Fruit fly (Drosophila melanogaster): ENCODE data around the gene Sprn.

Sprn gene

DNA sequence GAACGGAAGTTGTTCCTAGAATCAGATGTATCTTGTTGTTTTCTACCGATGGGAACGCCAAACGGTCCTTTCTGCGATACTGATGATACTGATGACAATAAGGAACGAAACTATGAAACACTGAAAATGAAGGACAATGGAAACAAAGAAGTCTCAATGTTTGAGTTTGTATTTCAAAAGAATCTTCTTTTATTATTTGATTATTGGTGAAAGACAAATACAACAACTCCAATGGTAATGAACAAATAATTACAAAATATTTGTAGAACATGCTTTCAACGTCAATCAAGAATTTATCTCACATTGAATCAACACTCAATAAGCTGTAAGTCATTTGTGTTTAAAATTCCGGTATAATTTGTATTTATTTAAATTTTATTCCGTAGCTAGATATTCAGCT, at the start of gene Sprn:
Sprn (plus strand) TSS at position 301 of the 400 bp plus-strand sequence.
- no peak for TF ChIP-seq CG12605 (GFP tag; IDR thresholded peaks at IDR 0.05)
- TF ChIP-seq CG4496 (GFP tag; IDR thresholded peaks at IDR 0.05) = no peak
- TF ChIP-seq rn (GFP tag; IDR thresholded peaks at IDR 0.05) = no peak
- TF ChIP-seq fd96Ca (GFP tag; IDR thresholded peaks at IDR 0.05) = no peak
- TF ChIP-seq Snoo (tag; optimal IDR thresholded peaks at IDR 0.05) = no peak
- no peak for TF ChIP-seq Pif1B (GFP tag; optimal IDR thresholded peaks at IDR 0.05)
- TF ChIP-seq CG34367 (tag; optimal IDR thresholded peaks at IDR 0.05) = no peak
- TF ChIP-seq CG8159 (tag; optimal IDR thresholded peaks at IDR 0.05) = no peak
- TF ChIP-seq D1 (tag; optimal IDR thresholded peaks at IDR 0.05) = no peak
- TF ChIP-seq CG10348 (GFP tag; IDR thresholded peaks at IDR 0.05) = no peak

DNA sequence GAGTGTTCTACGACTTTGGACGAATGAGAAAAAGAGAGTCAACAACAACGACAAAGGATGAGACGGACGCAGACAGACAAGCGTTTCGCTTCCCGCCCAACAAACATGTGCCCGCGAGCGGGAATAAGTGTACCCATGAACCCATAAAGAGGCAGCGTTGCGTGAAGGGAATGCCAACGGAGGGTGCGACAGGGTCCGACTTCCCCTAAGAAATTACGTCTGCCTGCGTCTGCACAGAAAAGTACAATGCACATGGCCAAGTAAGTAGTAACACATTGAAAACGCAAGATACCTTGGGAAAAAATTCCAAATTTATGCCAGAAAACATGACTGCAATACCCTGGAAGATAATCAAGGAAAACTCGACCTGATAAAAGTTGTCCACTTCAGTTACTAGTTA, 47.7 kb upstream of the Sprn start:
- TF ChIP-seq Pif1A (GFP tag; optimal IDR thresholded peaks at IDR 0.05) = no peak
- TF ChIP-seq CG14655 (GFP tag; optimal IDR thresholded peaks at IDR 0.05) = no peak
- TF ChIP-seq rn (GFP tag; IDR thresholded peaks at IDR 0.05) = no peak
- TF ChIP-seq CG15710 (tag; optimal IDR thresholded peaks at IDR 0.05) = no peak
- TF ChIP-seq CG9948 (tag; optimal IDR thresholded peaks at IDR 0.05) = no peak
- TF ChIP-seq CG34367 (tag; optimal IDR thresholded peaks at IDR 0.05) = no peak
- no peak for TF ChIP-seq Pif1B (GFP tag; optimal IDR thresholded peaks at IDR 0.05)
- TF ChIP-seq CG13204 (GFP tag; optimal IDR thresholded peaks at IDR 0.05) = no peak
- TF ChIP-seq CG32121 (GFP tag; IDR thresholded peaks at IDR 0.05) = no peak
- no peak for TF ChIP-seq CG12605 (GFP tag; IDR thresholded peaks at IDR 0.05)
- no peak for TF ChIP-seq EcR (GFP tag; optimal IDR thresholded peaks at IDR 0.05)
- TF ChIP-seq Snoo (tag; optimal IDR thresholded peaks at IDR 0.05) = no peak
- TF ChIP-seq CG8301 (tag; optimal IDR thresholded peaks at IDR 0.05) = no peak
- TF ChIP-seq Ets98B (GFP tag; IDR thresholded peaks at IDR 0.05) = no peak
- no peak for TF ChIP-seq fd96Ca (GFP tag; IDR thresholded peaks at IDR 0.05)
- no peak for TF ChIP-seq gl (tag; optimal IDR thresholded peaks at IDR 0.05)
- TF ChIP-seq CG17806 (tag; optimal IDR thresholded peaks at IDR 0.05) = no peak

DNA sequence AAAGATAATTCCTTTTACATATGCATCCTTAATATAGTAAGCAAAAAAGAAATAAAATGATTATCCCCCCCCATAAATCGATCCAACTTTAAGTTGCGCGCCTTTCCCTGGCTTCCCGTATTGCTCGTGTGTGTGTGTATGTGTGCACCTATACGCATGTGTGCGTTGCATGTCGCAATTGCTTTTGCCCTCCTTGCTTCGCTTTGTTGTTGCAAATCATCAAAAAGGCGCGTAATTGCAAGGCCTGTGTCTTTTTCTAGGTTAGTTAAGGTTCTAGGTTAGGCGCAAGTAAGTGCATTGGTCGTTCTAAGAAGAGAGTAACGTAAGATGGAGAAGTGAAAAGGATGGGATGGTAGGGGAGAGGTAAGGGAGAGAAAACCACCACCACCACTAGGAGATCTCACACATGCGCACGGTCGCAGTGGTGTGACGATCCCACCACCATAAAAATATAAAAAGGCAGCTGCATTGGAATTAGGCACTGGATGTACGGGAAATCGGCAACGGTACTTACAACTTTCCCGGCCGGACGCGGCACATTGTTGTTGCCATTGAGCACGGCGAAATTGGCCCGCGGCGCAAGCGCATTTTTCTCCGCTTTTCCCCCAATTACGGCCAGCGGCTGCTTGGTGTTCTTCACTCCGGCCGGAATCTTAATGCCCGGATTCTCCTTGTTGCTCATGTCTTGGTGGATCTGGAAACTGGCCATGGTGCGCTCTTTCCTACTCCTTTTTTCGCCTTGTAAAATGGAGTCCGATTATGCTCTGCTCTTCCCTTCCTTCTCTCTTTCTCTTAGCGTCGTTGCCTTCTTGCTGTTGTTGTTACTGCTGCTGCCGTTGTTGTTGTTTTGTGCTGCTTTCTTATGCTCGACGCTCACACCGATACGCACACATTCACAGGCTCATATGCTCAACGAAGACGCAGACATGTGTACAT, 46.3 kb upstream of the Sprn start:
- TF ChIP-seq Snoo (tag; optimal IDR thresholded peaks at IDR 0.05) (no peak), rn (GFP tag; IDR thresholded peaks at IDR 0.05) (no peak), Ets98B (GFP tag; IDR thresholded peaks at IDR 0.05) (no peak), CG9948 (tag; optimal IDR thresholded peaks at IDR 0.05) (no peak), Pif1B (GFP tag; optimal IDR thresholded peaks at IDR 0.05) (no peak), gl (tag; optimal IDR thresholded peaks at IDR 0.05) (no peak), CG15710 (tag; optimal IDR thresholded peaks at IDR 0.05) (no peak), CG8301 (tag; optimal IDR thresholded peaks at IDR 0.05) (no peak), fd96Ca (GFP tag; IDR thresholded peaks at IDR 0.05) (no peak)

DNA sequence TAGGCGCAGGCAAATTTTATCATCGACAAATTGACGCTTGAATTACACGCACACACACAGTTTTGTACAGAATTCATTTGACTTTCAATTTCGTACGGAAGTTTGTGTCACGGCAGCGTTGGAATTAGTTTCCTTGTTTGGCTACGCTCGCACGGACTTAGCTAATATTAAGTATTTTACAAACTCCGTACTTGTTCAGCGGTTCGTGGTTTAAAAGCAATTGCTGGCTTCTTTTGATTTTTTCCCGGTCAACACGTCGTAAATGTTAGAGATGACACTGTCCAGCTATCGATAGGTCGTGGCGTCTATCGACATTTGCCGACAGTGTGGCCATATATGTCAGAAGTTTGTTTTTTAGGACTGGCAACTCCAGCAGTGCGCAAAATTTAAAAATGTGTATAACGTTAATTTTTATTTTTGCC, 45.6 kb upstream of the Sprn start, which contains the start of gene CycA:
CycA (minus strand) TSS at position 283 of the 422 bp plus-strand sequence.
- no peak for TF ChIP-seq CG8301 (tag; optimal IDR thresholded peaks at IDR 0.05)
- TF ChIP-seq CG17806 (tag; optimal IDR thresholded peaks at IDR 0.05) = no peak
- TF ChIP-seq CG14655 (GFP tag; optimal IDR thresholded peaks at IDR 0.05) = no peak

DNA sequence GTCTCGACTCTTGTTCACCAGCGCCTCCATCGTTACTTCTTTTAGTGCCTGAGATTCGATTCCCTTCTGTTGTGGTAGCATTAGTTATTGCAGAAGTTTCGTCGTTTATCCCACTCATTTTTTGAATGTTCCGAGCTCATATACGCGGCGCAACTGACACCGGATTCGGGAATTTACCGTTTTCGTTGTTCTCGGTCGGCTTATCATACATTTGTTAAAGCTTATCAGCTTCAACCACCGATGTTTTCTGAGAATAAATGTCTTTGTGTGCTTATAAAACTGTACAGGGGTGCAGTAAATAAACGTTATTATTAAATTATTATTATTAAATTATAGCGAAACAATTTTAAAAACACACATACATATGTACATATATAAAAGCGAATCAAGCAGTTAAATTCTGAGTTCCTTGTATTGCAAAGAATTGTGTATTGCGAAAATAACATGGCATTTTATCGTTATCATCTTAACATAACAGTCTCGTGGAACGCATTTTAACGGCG, 42.3 kb upstream of the Sprn start, which contains the start of gene CG43064:
CG43064 (minus strand) TSS at position 147 of the 503 bp plus-strand sequence.
- TF ChIP-seq CG10348 (GFP tag; IDR thresholded peaks at IDR 0.05) (no peak), CG15710 (tag; optimal IDR thresholded peaks at IDR 0.05) (no peak), Snoo (tag; optimal IDR thresholded peaks at IDR 0.05) (no peak), Pif1A (GFP tag; optimal IDR thresholded peaks at IDR 0.05) (no peak), CG32121 (GFP tag; IDR thresholded peaks at IDR 0.05) (no peak), D1 (tag; optimal IDR thresholded peaks at IDR 0.05) (no peak), rn (GFP tag; IDR thresholded peaks at IDR 0.05) (no peak), CG9948 (tag; optimal IDR thresholded peaks at IDR 0.05) (no peak), CG17806 (tag; optimal IDR thresholded peaks at IDR 0.05) (no peak), CG8159 (tag; optimal IDR thresholded peaks at IDR 0.05) (no peak), CG12605 (GFP tag; IDR thresholded peaks at IDR 0.05) (no peak), CG34367 (tag; optimal IDR thresholded peaks at IDR 0.05) (no peak), CG4496 (GFP tag; IDR thresholded peaks at IDR 0.05) (no peak), EcR (GFP tag; optimal IDR thresholded peaks at IDR 0.05) (no peak), Pif1B (GFP tag; optimal IDR thresholded peaks at IDR 0.05) (no peak), Ets98B (GFP tag; IDR thresholded peaks at IDR 0.05) (no peak), CG14655 (GFP tag; optimal IDR thresholded peaks at IDR 0.05) (no peak), fd96Ca (GFP tag; IDR thresholded peaks at IDR 0.05) (no peak), gl (tag; optimal IDR thresholded peaks at IDR 0.05) (no peak), CG13204 (GFP tag; optimal IDR thresholded peaks at IDR 0.05) (no peak)

DNA sequence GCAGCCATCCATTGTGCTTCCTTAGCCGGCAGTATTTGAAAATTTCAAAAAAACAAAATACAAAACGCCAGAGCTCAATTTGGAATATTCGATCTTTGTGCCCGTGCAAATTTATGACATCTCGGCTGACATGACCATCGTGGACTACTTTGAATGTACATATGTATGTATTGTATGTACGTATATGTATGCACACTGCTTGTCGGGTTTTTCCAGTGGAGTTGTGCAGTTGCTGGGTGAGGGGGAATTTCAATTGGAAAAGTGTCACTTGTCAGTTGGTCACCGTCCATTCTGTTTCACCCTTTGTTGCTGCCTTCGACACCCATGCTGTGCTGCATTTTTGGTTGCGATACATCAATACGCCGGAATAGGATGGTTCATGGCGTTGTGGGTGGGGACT, 31.2 kb upstream of the Sprn start, which contains the start of gene CG12521:
CG12521 (minus strand) TSS at position 101 of the 400 bp plus-strand sequence.
- TF ChIP-seq CG32121 (GFP tag; IDR thresholded peaks at IDR 0.05) (no peak), EcR (GFP tag; optimal IDR thresholded peaks at IDR 0.05) (no peak), CG34367 (tag; optimal IDR thresholded peaks at IDR 0.05) (no peak), CG8301 (tag; optimal IDR thresholded peaks at IDR 0.05) (no peak), CG15710 (tag; optimal IDR thresholded peaks at IDR 0.05) (no peak), Ets98B (GFP tag; IDR thresholded peaks at IDR 0.05) (no peak), CG14655 (GFP tag; optimal IDR thresholded peaks at IDR 0.05) (no peak), CG17806 (tag; optimal IDR thresholded peaks at IDR 0.05) (no peak), CG13204 (GFP tag; optimal IDR thresholded peaks at IDR 0.05) (no peak), CG10348 (GFP tag; IDR thresholded peaks at IDR 0.05) (no peak), gl (tag; optimal IDR thresholded peaks at IDR 0.05) (no peak), Pif1A (GFP tag; optimal IDR thresholded peaks at IDR 0.05) (no peak), D1 (tag; optimal IDR thresholded peaks at IDR 0.05) (no peak), CG4496 (GFP tag; IDR thresholded peaks at IDR 0.05) (no peak), Pif1B (GFP tag; optimal IDR thresholded peaks at IDR 0.05) (no peak)

Data from whole organism, pupa.